Fruit fly (Drosophila melanogaster) whole organism, embryonic: ENCODE results near the gene TbCMF46.

Experiments used
- B-H2 ChIP-seq: fragments of 200-800 bp; sonication (Bioruptor generic); optimal IDR thresholded peaks from 2 replicates; lab custom pipeline; 2018; ENCODE audit warnings: missing biosample characterization, mild to moderate bottlenecking, missing genetic modification characterization
- Blimp-1 ChIP-seq: fragments of 200-800 bp; sonication (Bioruptor generic); optimal IDR thresholded peaks from 3 replicates; lab custom pipeline; 2018; ENCODE audit warnings: missing biosample characterization, missing genetic modification characterization, mild to moderate bottlenecking, moderate library complexity, missing genetic modification reagents
- CG10267 ChIP-seq: fragments of 200-800 bp; sonication (Bioruptor generic); optimal IDR thresholded peaks from 2 replicates; lab custom pipeline; 2018; ENCODE audit warnings: missing biosample characterization, mild to moderate bottlenecking, missing genetic modification characterization, moderate library complexity
- CG11247 ChIP-seq: fragments of 200-800 bp; sonication (Bioruptor generic); IDR thresholded peaks from 2 replicates; pipeline ENCODE4 v1.3.6; 2022; ENCODE audit warnings: missing biosample characterization, missing genetic modification characterization
- CG13296 ChIP-seq: fragments of 200-800 bp; sonication (Bioruptor generic); optimal IDR thresholded peaks from 3 replicates; lab custom pipeline; 2018; ENCODE audit warnings: missing biosample characterization, mild to moderate bottlenecking, missing genetic modification characterization
- CG13624 ChIP-seq: fragments of 200-800 bp; sonication (Bioruptor generic); optimal IDR thresholded peaks from 2 replicates; lab custom pipeline; 2016; ENCODE audit warnings: missing biosample characterization, missing genetic modification characterization
- CG2678 ChIP-seq: fragments of 200-800 bp; sonication (Bioruptor generic); optimal IDR thresholded peaks from 3 replicates; lab custom pipeline; 2019; ENCODE audit warnings: missing biosample characterization, mild to moderate bottlenecking, missing genetic modification characterization, moderate library complexity
- CG3281 ChIP-seq: fragments of 200-800 bp; sonication (Bioruptor generic); optimal IDR thresholded peaks from 3 replicates; lab custom pipeline; 2017; ENCODE audit warnings: missing biosample characterization, mild to moderate bottlenecking, missing genetic modification characterization
- CG3847 ChIP-seq: fragments of 200-800 bp; sonication (Bioruptor generic); IDR thresholded peaks from 2 replicates; pipeline ENCODE4 v1.3.6; 2022; ENCODE audit warnings: missing biosample characterization, missing genetic modification characterization
- CG5953 ChIP-seq: fragments of 200-800 bp; sonication (Bioruptor generic); IDR thresholded peaks from 2 replicates; pipeline ENCODE4 v1.3.6; 2022; ENCODE audit warnings: missing biosample characterization, missing genetic modification characterization
- CG7963 ChIP-seq: fragments of 200-800 bp; sonication (Bioruptor generic); IDR thresholded peaks from 3 replicates; pipeline ENCODE4 v1.3.6; 2022; ENCODE audit warnings: missing biosample characterization, missing genetic modification characterization; ENCODE audit not compliant: partially characterized antibody
- CG8924 ChIP-seq: fragments of 200-800 bp; optimal IDR thresholded peaks from 3 replicates; lab custom pipeline; 2019; ENCODE audit warnings: missing biosample characterization, mild to moderate bottlenecking, missing genetic modification characterization, moderate library complexity
- D19A ChIP-seq: fragments of 200-800 bp; optimal IDR thresholded peaks from 3 replicates; lab custom pipeline; 2019; ENCODE audit warnings: missing biosample characterization, mild to moderate bottlenecking, missing genetic modification characterization, moderate library complexity
- D19B ChIP-seq: fragments of 200-800 bp; sonication (Bioruptor generic); optimal IDR thresholded peaks from 2 replicates; lab custom pipeline; 2017; ENCODE audit warnings: missing biosample characterization, mild to moderate bottlenecking, missing genetic modification characterization
- Ets65A ChIP-seq: fragments of 200-800 bp; sonication (Bioruptor generic); peaks from one replicate; lab custom pipeline; 2016; ENCODE audit warnings: missing biosample characterization, missing genetic modification characterization
- Ets97D ChIP-seq: fragments of 200-800 bp; sonication (Bioruptor generic); optimal IDR thresholded peaks from 3 replicates; lab custom pipeline; 2016; ENCODE audit warnings: missing biosample characterization, missing genetic modification characterization
- Fer2 ChIP-seq: fragments of 200-800 bp; sonication (Bioruptor generic); optimal IDR thresholded peaks from 2 replicates; lab custom pipeline; 2018; ENCODE audit warnings: missing biosample characterization, mild to moderate bottlenecking, missing genetic modification characterization, moderate library complexity
- Fer3 ChIP-seq: fragments of 200-800 bp; sonication (Bioruptor generic); optimal IDR thresholded peaks from 2 replicates; lab custom pipeline; 2018; ENCODE audit warnings: missing biosample characterization, mild to moderate bottlenecking, missing genetic modification characterization, moderate library complexity
- GATAe ChIP-seq: fragments of 200-800 bp; sonication (Bioruptor generic); conservative IDR thresholded peaks from 2 replicates; pipeline ENCODE4 v1.3.6; 2022; ENCODE audit warnings: missing biosample characterization, missing genetic modification characterization
- HLH4C ChIP-seq: fragments of 200-800 bp; sonication (Bioruptor generic); IDR thresholded peaks from 3 replicates; pipeline ENCODE4 v1.3.6; 2022; ENCODE audit warnings: missing biosample characterization, missing genetic modification characterization; ENCODE audit not compliant: partially characterized antibody
- Hr51 ChIP-seq, 2 experiments: fragments of 200-800 bp; sonication (Bioruptor generic); optimal IDR thresholded peaks; 2 replicates in 1 of 2; 3 replicates in 1 of 2; lab custom pipeline; 2016 to 2018; ENCODE audit warnings: missing biosample characterization in 2 of 2, missing genetic modification characterization in 2 of 2, mild to moderate bottlenecking in 1 of 2, moderate library complexity in 1 of 2
- Hr78 ChIP-seq, 2 experiments: fragments of 200-800 bp in 1 of 2; fragments of >200 bp in 1 of 2; sonication (Bioruptor generic) in 1 of 2; optimal IDR thresholded peaks; 2 replicates each; lab custom pipeline; 2017 to 2019; ENCODE audit warnings: missing biosample characterization in 2 of 2, missing genetic modification characterization in 2 of 2, mild to moderate bottlenecking in 1 of 2, moderate library complexity in 1 of 2
- Mrtf ChIP-seq: fragments of 200-800 bp; sonication (Bioruptor generic); IDR thresholded peaks from 3 replicates; pipeline ENCODE4 v1.3.6; 2022; ENCODE audit warnings: missing biosample characterization, missing genetic modification characterization
- NfI ChIP-seq: fragments of 200-800 bp; sonication (Bioruptor generic); optimal IDR thresholded peaks from 3 replicates; lab custom pipeline; 2018; ENCODE audit warnings: missing biosample characterization, mild to moderate bottlenecking, missing genetic modification characterization, moderate library complexity
- Optix ChIP-seq: fragments of 200-800 bp; sonication (Bioruptor generic); IDR thresholded peaks from 3 replicates; pipeline ENCODE4 v1.3.6; 2022; ENCODE audit warnings: missing biosample characterization, missing genetic modification characterization
- Poxn ChIP-seq: fragments of 200-800 bp; sonication (Bioruptor generic); IDR thresholded peaks from 2 replicates; pipeline ENCODE4 v1.3.6; 2022; ENCODE audit warnings: missing biosample characterization, missing genetic modification characterization
- Ravus ChIP-seq: fragments of 200-800 bp; sonication (Bioruptor generic); IDR thresholded peaks from 2 replicates; pipeline ENCODE4 v1.3.6; 2022; ENCODE audit warnings: missing biosample characterization, missing genetic modification characterization
- Tbp ChIP-seq: fragments of >200 bp; optimal IDR thresholded peaks from 2 replicates; lab custom pipeline; 2018; ENCODE audit warnings: missing biosample characterization, missing genetic modification characterization
- YL-1 ChIP-seq: fragments of 200-800 bp; sonication (Bioruptor generic); optimal IDR thresholded peaks from 3 replicates; lab custom pipeline; 2017; ENCODE audit warnings: missing biosample characterization, mild to moderate bottlenecking, missing genetic modification characterization
- abd-A ChIP-seq: fragments of 200-800 bp; sonication (Bioruptor generic); optimal IDR thresholded peaks from 3 replicates; lab custom pipeline; 2019; ENCODE audit warnings: missing biosample characterization, mild to moderate bottlenecking, missing genetic modification characterization, moderate library complexity
- bbx ChIP-seq: fragments of 200-800 bp; sonication (Bioruptor generic); IDR thresholded peaks from 2 replicates; pipeline ENCODE4 v1.3.6; 2022; ENCODE audit warnings: missing biosample characterization, missing genetic modification characterization; ENCODE audit not compliant: partially characterized antibody
- bigmax ChIP-seq: fragments of 200-800 bp; sonication (Bioruptor generic); optimal IDR thresholded peaks from 2 replicates; lab custom pipeline; 2018; ENCODE audit warnings: missing biosample characterization, mild to moderate bottlenecking, missing genetic modification characterization
- croc ChIP-seq: fragments of 200-800 bp; sonication (Bioruptor generic); conservative IDR thresholded peaks from 3 replicates; pipeline ENCODE4 v1.3.6; 2022; ENCODE audit warnings: missing biosample characterization, missing genetic modification characterization
- cwo ChIP-seq: fragments of 200-800 bp; sonication (Bioruptor generic); optimal IDR thresholded peaks from 3 replicates; lab custom pipeline; 2017; ENCODE audit warnings: missing biosample characterization, missing genetic modification characterization, mild to moderate bottlenecking, moderate library complexity, missing genetic modification reagents
- dan ChIP-seq: fragments of 200-800 bp; sonication (Bioruptor generic); IDR thresholded peaks from 2 replicates; pipeline ENCODE4 v1.3.6; 2022; ENCODE audit warnings: missing biosample characterization, missing genetic modification characterization
- en ChIP-seq: fragments of 200-800 bp; sonication (Bioruptor generic); optimal IDR thresholded peaks from 2 replicates; lab custom pipeline; 2016; ENCODE audit warnings: missing biosample characterization, missing genetic modification characterization
- inv ChIP-seq: fragments of 200-800 bp; sonication (Bioruptor generic); IDR thresholded peaks from 2 replicates; pipeline ENCODE4 v1.3.6; 2022; ENCODE audit warnings: missing biosample characterization, missing genetic modification characterization; ENCODE audit not compliant: partially characterized antibody
- knrl ChIP-seq: fragments of 200-800 bp; sonication (Bioruptor generic); IDR thresholded peaks from 3 replicates; pipeline ENCODE4 v1.3.6; 2022; ENCODE audit warnings: missing biosample characterization, missing genetic modification characterization; ENCODE audit not compliant: partially characterized antibody
- lilli ChIP-seq: fragments of 200-800 bp; sonication (Bioruptor generic); optimal IDR thresholded peaks from 3 replicates; lab custom pipeline; 2016; ENCODE audit warnings: missing biosample characterization, missing genetic modification characterization
- mld ChIP-seq: fragments of 200-800 bp; sonication (Bioruptor generic); IDR thresholded peaks from 3 replicates; pipeline ENCODE4 v1.3.6; 2022; ENCODE audit warnings: missing biosample characterization, missing genetic modification characterization; ENCODE audit not compliant: partially characterized antibody
- pros ChIP-seq: fragments of 200-800 bp; sonication (Bioruptor generic); optimal IDR thresholded peaks from 3 replicates; lab custom pipeline; 2019; ENCODE audit warnings: missing biosample characterization, mild to moderate bottlenecking, missing genetic modification characterization, moderate library complexity
- row ChIP-seq: fragments of 200-800 bp; sonication (Bioruptor generic); IDR thresholded peaks from 3 replicates; pipeline ENCODE4 v1.3.6; 2022; ENCODE audit warnings: missing biosample characterization, missing genetic modification characterization
- shn ChIP-seq: fragments of 200-800 bp; sonication (Bioruptor generic); optimal IDR thresholded peaks from 3 replicates; lab custom pipeline; 2016; ENCODE audit warnings: missing biosample characterization, missing genetic modification characterization
- stc ChIP-seq: fragments of 200-800 bp; sonication (Bioruptor generic); IDR thresholded peaks from 2 replicates; pipeline ENCODE4 v1.3.6; 2022; ENCODE audit warnings: missing biosample characterization, missing genetic modification characterization
- trem ChIP-seq: fragments of 200-800 bp; optimal IDR thresholded peaks from 3 replicates; lab custom pipeline; 2019; ENCODE audit warnings: missing biosample characterization, mild to moderate bottlenecking, missing genetic modification characterization, moderate library complexity
- unpg ChIP-seq: fragments of 200-800 bp; sonication (Bioruptor generic); optimal IDR thresholded peaks from 3 replicates; lab custom pipeline; 2018; ENCODE audit warnings: missing biosample characterization, mild to moderate bottlenecking, missing genetic modification characterization, moderate library complexity
- wek ChIP-seq: fragments of 200-800 bp; sonication (Bioruptor generic); optimal IDR thresholded peaks from 3 replicates; lab custom pipeline; 2018; ENCODE audit warnings: missing biosample characterization, mild to moderate bottlenecking, missing genetic modification characterization, moderate library complexity

The TbCMF46 gene

dm6 chr2L:9918020-9918959 is 6.4 kb downstream of the TbCMF46 start, which contains the start of the genes CG5885 and CG4598 (continued):
- TF ChIP-seq mld (peak; percentile 82), bbx (GFP tag; lab: Robert Waterston, UW) (peak; percentile 81), trem (tag; lab: Kevin White, UChicago) (peak; percentile 23), Optix (GFP tag; lab: Robert Waterston, UW) (peak; percentile 19; the same call in 1 of the 3 replicates), bigmax (GFP tag; lab: Kevin White, UChicago) (no peak), Ets97D (GFP tag; lab: Kevin White, UChicago) (peak; percentile 87), cwo (peak; percentile 15), stc (peak; percentile 51), HLH4C (GFP tag; lab: Robert Waterston, UW) (peak; percentile 82), NfI (GFP tag; lab: Kevin White, UChicago) (peak; percentile 69), Ets65A (GFP tag; lab: Kevin White, UChicago) (peak; percentile 87), CG8924 (peak; percentile 71), B-H2 (peak; percentile 50), CG7963 (GFP tag; lab: Robert Waterston, UW) (peak; percentile 29; the same call in 1 of the 3 replicates), unpg (GFP tag; lab: Kevin White, UChicago) (peak; percentile 70), Fer3 (tag; lab: Kevin White, UChicago) (peak; percentile 59), lilli (peak; percentile 80), croc (GFP tag; lab: Robert Waterston, UW) (0 out of 3 replicates have a peak, but pooled peaks have one; percentile 25), row (peak; percentile 81), CG3847 (peak; percentile 59), CG13624 (GFP tag; lab: Kevin White, UChicago) (peak; percentile 32), Fer2 (peak; percentile 57), knrl (GFP tag; lab: Robert Waterston, UW) (peak; percentile 82), Poxn (GFP tag; lab: Robert Waterston, UW) (no peak), Mrtf (GFP tag; lab: Robert Waterston, UW) (peak; percentile 65; the same call in 2 of the 3 replicates), CG11247 (GFP tag; lab: Robert Waterston, UW) (no peak; the same call in 1 of the 2 replicates), YL-1 (GFP tag; lab: Kevin White, UChicago) (peak; percentile 89), CG13296 (GFP tag; lab: Kevin White, UChicago) (peak; percentile 55), CG2678 (peak; percentile 76), CG10267 (peak; percentile 71), CG5953 (GFP tag; lab: Robert Waterston, UW) (no peak), inv (GFP tag; lab: Robert Waterston, UW) (peak; percentile 58), D19A (tag; lab: Kevin White, UChicago) (peak; percentile 99), CG3281 (peak; percentile 34), dan (GFP tag; lab: Robert Waterston, UW) (no peak), abd-A (tag; lab: Kevin White, UChicago) (no peak), GATAe (GFP tag; lab: Robert Waterston, UW) (no peak), wek (no peak), Ravus (GFP tag; lab: Robert Waterston, UW) (peak; percentile 31), pros (GFP tag; lab: Kevin White, UChicago) (no peak), shn (GFP tag; lab: Kevin White, UChicago) (peak; percentile 9), en (GFP tag; lab: Kevin White, UChicago) (no peak), Blimp-1 (GFP tag; lab: Kevin White, UChicago) (peak; percentile 46), Hr51 (GFP tag; optimal IDR thresholded peaks at IDR 0.05; lab: Kevin White, UChicago) (peak; percentile 11 to 81), Tbp (GFP tag; lab: Kevin White, UChicago) (no peak), D19B (GFP tag; lab: Kevin White, UChicago) (peak; percentile 13), Hr78 (GFP tag; optimal IDR thresholded peaks at IDR 0.05; lab: Kevin White, UChicago) (peak in 1 of 2 experiments; percentile 37)
